Worm (Caenorhabditis elegans) whole organism, L4/young adult: ENCODE results near the gene srv-1.

ENCODE experiments used
- W03F9.2 ChIP-seq: fragments of 150-350 bp; optimal IDR thresholded peaks from 2 replicates; lab custom pipeline; 2014; ENCODE audit warnings: missing biosample characterization, missing genetic modification characterization
- him-1 ChIP-seq: sonication (generic microtip); optimal IDR thresholded peaks from 2 replicates; lab custom pipeline; 2016; ENCODE audit warnings: missing genotype, missing genetic modification reagents, missing genetic modification characterization, missing compliant biosample characterization

DNA sequence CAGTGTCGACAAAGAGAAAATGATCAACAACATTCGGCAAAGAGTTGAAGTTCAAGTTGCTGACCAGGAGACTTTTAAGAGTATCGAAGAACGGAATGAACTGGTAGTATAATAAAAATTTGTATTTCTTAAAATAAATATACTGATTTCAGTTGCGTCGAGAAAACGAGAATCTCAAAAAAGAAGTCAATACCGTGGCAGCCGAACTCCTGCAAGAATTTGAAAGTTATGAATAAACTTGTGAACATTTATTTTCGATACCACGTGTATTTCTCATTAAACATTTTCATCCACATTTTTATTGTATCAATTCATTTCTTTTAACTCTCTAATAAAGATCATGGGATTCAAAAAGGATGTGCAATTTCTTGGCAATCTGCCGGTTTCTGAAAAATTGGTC, 19.8 kb downstream of the srv-1 start, which contains the start of gene K04C2.8:
- TF ChIP-seq W03F9.2 (no peak), him-1 (tag; lab: Kevin White, UChicago) (no peak)
